Worm (Caenorhabditis elegans): ENCODE results near the gene erh-1.

erh-1 gene

ce11 chrV:10556362-10556761 is 22.6 kb downstream of the erh-1 start:
- TF ChIP-seq bed-3 (GFP tag; optimal IDR thresholded peaks at IDR 0.05) (no peak), M03D4.4 (tag; optimal IDR thresholded peaks at IDR 0.05) (no peak), zip-8 (tag; optimal IDR thresholded peaks at IDR 0.05) (no peak), unc-120 (tag; optimal IDR thresholded peaks at IDR 0.05; ENCODE audit: poor library complexity, severe bottlenecking) (no peak), lin-13 (tag; optimal IDR thresholded peaks at IDR 0.05) (no peak), unc-39 (tag; optimal IDR thresholded peaks at IDR 0.05) (no peak), mls-2 (tag; optimal IDR thresholded peaks at IDR 0.05) (no peak), sem-2 (GFP tag; optimal IDR thresholded peaks at IDR 0.05) (no peak), cnd-1 (tag; optimal IDR thresholded peaks at IDR 0.05) (no peak), unc-62 (GFP tag; optimal IDR thresholded peaks at IDR 0.05) (no peak), ceh-43 (GFP tag; optimal IDR thresholded peaks at IDR 0.05) (no peak), pha-4 (tag; optimal IDR thresholded peaks at IDR 0.05) (no peak), nhr-12 (tag; optimal IDR thresholded peaks at IDR 0.05) (no peak), ceh-39 (tag; optimal IDR thresholded peaks at IDR 0.05) (no peak), tbx-8 (GFP tag; optimal IDR thresholded peaks at IDR 0.05) (no peak), nhr-28 (tag; optimal IDR thresholded peaks at IDR 0.05) (no peak)

ce11 chrV:10555239-10555638 is 23.7 kb downstream of the erh-1 start, which contains the start of gene F32G8.3:
Gene F32G8.3, minus strand, starts transcription at chrV:10555339.
- no peak for TF ChIP-seq ham-2 (GFP tag; optimal IDR thresholded peaks at IDR 0.05)
- TF ChIP-seq cnd-1 (tag; optimal IDR thresholded peaks at IDR 0.05): no peak
- no peak for TF ChIP-seq ceh-39 (tag; optimal IDR thresholded peaks at IDR 0.05)
- no peak for TF ChIP-seq snpc-4 (tag; optimal IDR thresholded peaks at IDR 0.05)
- no peak for TF ChIP-seq ceh-43 (GFP tag; optimal IDR thresholded peaks at IDR 0.05)
- no peak for TF ChIP-seq M03D4.4 (tag; optimal IDR thresholded peaks at IDR 0.05)
- TF ChIP-seq nhr-12 (tag; optimal IDR thresholded peaks at IDR 0.05): no peak
- TF ChIP-seq blmp-1 (tag; optimal IDR thresholded peaks at IDR 0.05): no peak
- no peak for TF ChIP-seq bed-3 (GFP tag; optimal IDR thresholded peaks at IDR 0.05)
- no peak for TF ChIP-seq mab-5 (tag; optimal IDR thresholded peaks at IDR 0.05)
- TF ChIP-seq ces-1 (GFP tag; optimal IDR thresholded peaks at IDR 0.05): no peak
- TF ChIP-seq sptf-1 (tag; optimal IDR thresholded peaks at IDR 0.05): no peak
- no peak for TF ChIP-seq unc-120 (tag; optimal IDR thresholded peaks at IDR 0.05; ENCODE audit: poor library complexity, severe bottlenecking)

- TF ChIP-seq unc-39 (tag; optimal IDR thresholded peaks at IDR 0.05): no peak
- no peak for TF ChIP-seq nhr-28 (tag; optimal IDR thresholded peaks at IDR 0.05)
- no peak for TF ChIP-seq ces-1 (GFP tag; optimal IDR thresholded peaks at IDR 0.05)
- no peak for TF ChIP-seq lsy-2 (tag; optimal IDR thresholded peaks at IDR 0.05)
- no peak for TF ChIP-seq mab-5 (tag; optimal IDR thresholded peaks at IDR 0.05)
- TF ChIP-seq tbx-8 (GFP tag; optimal IDR thresholded peaks at IDR 0.05): no peak
- TF ChIP-seq ceh-83 (GFP tag; optimal IDR thresholded peaks at IDR 0.05): no peak
- no peak for TF ChIP-seq sem-2 (GFP tag; optimal IDR thresholded peaks at IDR 0.05)
- no peak for TF ChIP-seq ztf-11 (tag; optimal IDR thresholded peaks at IDR 0.05)
- TF ChIP-seq nhr-237 (tag; optimal IDR thresholded peaks at IDR 0.05): no peak
- no peak for TF ChIP-seq unc-120 (tag; optimal IDR thresholded peaks at IDR 0.05; ENCODE audit: poor library complexity, severe bottlenecking)
- TF ChIP-seq zip-8 (tag; optimal IDR thresholded peaks at IDR 0.05): no peak
- TF ChIP-seq M03D4.4 (tag; optimal IDR thresholded peaks at IDR 0.05): no peak
- no peak for TF ChIP-seq ceh-39 (tag; optimal IDR thresholded peaks at IDR 0.05)
- no peak for TF ChIP-seq cnd-1 (tag; optimal IDR thresholded peaks at IDR 0.05)
- TF ChIP-seq lin-13 (tag; optimal IDR thresholded peaks at IDR 0.05): no peak
- TF ChIP-seq nhr-2 (tag; optimal IDR thresholded peaks at IDR 0.05): no peak
- no peak for TF ChIP-seq sptf-1 (tag; optimal IDR thresholded peaks at IDR 0.05)
- no peak for TF ChIP-seq unc-62 (GFP tag; optimal IDR thresholded peaks at IDR 0.05)
- no peak for TF ChIP-seq lin-32 (GFP tag; optimal IDR thresholded peaks at IDR 0.05)
These were observed 29.2 kb downstream of the erh-1 start, which contains the start of gene F32G8.2 for ce11 chrV:10549717-10550116. Gene F32G8.2, plus strand, starts transcription at chrV:10550017.

ce11 chrV:10548981-10549380 is 30.0 kb downstream of the erh-1 start, which contains the start of gene srd-34:
Gene srd-34, minus strand, starts transcription at chrV:10549081.
- no peak for TF ChIP-seq nhr-28 (tag; optimal IDR thresholded peaks at IDR 0.05)
- TF ChIP-seq mab-5 (tag; optimal IDR thresholded peaks at IDR 0.05): no peak
- TF ChIP-seq unc-39 (tag; optimal IDR thresholded peaks at IDR 0.05): no peak
- TF ChIP-seq mls-2 (tag; optimal IDR thresholded peaks at IDR 0.05): no peak
- TF ChIP-seq lin-13 (tag; optimal IDR thresholded peaks at IDR 0.05): no peak
- no peak for TF ChIP-seq ceh-83 (GFP tag; optimal IDR thresholded peaks at IDR 0.05)
- no peak for TF ChIP-seq ceh-39 (tag; optimal IDR thresholded peaks at IDR 0.05)
- no peak for TF ChIP-seq M03D4.4 (tag; optimal IDR thresholded peaks at IDR 0.05)
- no peak for TF ChIP-seq lin-32 (GFP tag; optimal IDR thresholded peaks at IDR 0.05)
- TF ChIP-seq snpc-4 (tag; optimal IDR thresholded peaks at IDR 0.05): no peak
- TF ChIP-seq nhr-76 (tag; optimal IDR thresholded peaks at IDR 0.05): no peak
- no peak for TF ChIP-seq bed-3 (GFP tag; optimal IDR thresholded peaks at IDR 0.05)
- TF ChIP-seq ces-1 (GFP tag; optimal IDR thresholded peaks at IDR 0.05): no peak
- no peak for TF ChIP-seq sptf-1 (tag; optimal IDR thresholded peaks at IDR 0.05)
- TF ChIP-seq ham-2 (GFP tag; optimal IDR thresholded peaks at IDR 0.05): no peak
- no peak for TF ChIP-seq ceh-43 (GFP tag; optimal IDR thresholded peaks at IDR 0.05)
- TF ChIP-seq tbx-8 (GFP tag; optimal IDR thresholded peaks at IDR 0.05): no peak
- no peak for TF ChIP-seq nhr-12 (tag; optimal IDR thresholded peaks at IDR 0.05)
- TF ChIP-seq unc-62 (GFP tag; optimal IDR thresholded peaks at IDR 0.05): no peak
- no peak for TF ChIP-seq cnd-1 (tag; optimal IDR thresholded peaks at IDR 0.05)

- TF ChIP-seq M03D4.4 (tag; optimal IDR thresholded peaks at IDR 0.05): no peak
These were observed 32.2 kb downstream of the erh-1 start, which contains the start of gene F25D1.5 for ce11 chrV:10546749-10547148. Gene F25D1.5, minus strand, starts transcription at chrV:10546783.
